Worm (Caenorhabditis elegans): Measurements from ENCODE around the gene C17H11.5.

ce11 chrX:8139146-8139545 lies 45.8 kb downstream of the C17H11.5 start, which contains the start of gene C02B8.3:
- TF ChIP-seq ets-7 (tag; optimal IDR thresholded peaks at IDR 0.05) = no peak
- TF ChIP-seq B0310.2 (tag; optimal IDR thresholded peaks at IDR 0.05) = no peak
- no peak for TF ChIP-seq ama-1 (optimal IDR thresholded peaks at IDR 0.05)
- no peak for TF ChIP-seq hmg-4 (GFP tag; optimal IDR thresholded peaks at IDR 0.05)
- no peak for TF ChIP-seq flt-1 (GFP tag; IDR thresholded peaks at IDR 0.05)
- TF ChIP-seq sea-1 (GFP tag; conservative IDR thresholded peaks at IDR 0.05) = no peak
- no peak for TF ChIP-seq tbx-11 (GFP tag; IDR thresholded peaks at IDR 0.05)
- no peak for TF ChIP-seq pes-1 (GFP tag; IDR thresholded peaks at IDR 0.05)
